Fruit fly (Drosophila melanogaster) whole organism: ENCODE data around the gene puc.

Experiments
- Dll ChIP-seq: fragments of >200 bp; optimal IDR thresholded peaks from 2 replicates; lab custom pipeline; 2017
- EcR ChIP-seq, 2 experiments: fragments of >200 bp; optimal IDR thresholded peaks; 2 replicates each; lab custom pipeline; 2017; ENCODE audit warnings: missing biosample characterization in 2 of 2, missing genetic modification characterization in 2 of 2, missing genetic modification reagents in 2 of 2
- psq ChIP-seq: fragments of >200 bp; optimal IDR thresholded peaks from 2 replicates; lab custom pipeline; 2017

DNA sequence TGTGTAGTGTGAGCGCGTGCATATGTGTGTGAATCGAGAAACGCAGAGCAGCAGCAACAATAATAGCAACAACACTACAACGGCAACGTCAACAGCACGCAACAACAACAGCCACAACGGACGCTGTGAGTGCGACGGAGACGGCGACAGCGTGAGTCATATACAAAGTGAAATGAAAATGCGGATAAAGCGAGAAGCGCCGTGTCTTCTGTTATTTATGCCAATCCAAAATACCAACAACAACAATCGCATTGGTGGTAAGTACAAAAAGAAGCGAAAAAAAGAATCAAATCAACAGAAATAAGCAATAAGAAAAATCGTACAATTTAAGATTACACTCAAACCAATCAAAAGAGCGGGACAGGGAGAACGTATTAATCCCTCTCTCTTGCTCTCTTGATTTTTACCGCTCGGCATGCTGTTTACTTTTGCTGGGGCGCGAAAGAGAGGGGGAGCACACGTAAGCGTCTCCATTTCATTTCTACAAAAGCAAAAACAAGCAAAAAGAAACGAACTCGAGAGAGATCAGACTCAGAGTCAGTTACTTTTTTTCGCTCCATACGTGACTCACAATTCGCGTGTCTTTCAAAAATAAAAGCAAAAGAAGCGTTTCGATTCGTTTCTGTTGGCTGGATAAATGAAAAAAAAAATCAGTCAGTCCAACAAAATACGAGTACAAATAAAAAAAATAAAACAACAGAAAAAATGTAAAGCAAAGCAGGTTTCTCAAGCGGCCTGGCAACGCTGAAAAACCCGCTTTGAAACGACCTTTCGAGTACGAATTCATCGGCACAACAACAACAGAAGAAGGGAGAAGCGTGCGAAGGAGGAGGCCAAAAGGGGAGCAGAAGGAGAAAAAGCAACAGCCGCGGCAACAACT is 947 bp downstream of the puc start:
- TF ChIP-seq psq (lab: Kevin White, UChicago) (no peak), Dll (lab: Kevin White, UChicago) (peak; percentile 12), EcR (GFP tag; optimal IDR thresholded peaks at IDR 0.05; lab: Kevin White, UChicago) (peak in 1 of 2 experiments; percentile 27)
